Worm (Caenorhabditis elegans): ENCODE measurements around the gene lgc-55.

- TF ChIP-seq unc-62 (GFP tag; optimal IDR thresholded peaks at IDR 0.05) (no peak), bed-3 (GFP tag; optimal IDR thresholded peaks at IDR 0.05) (no peak), nhr-2 (tag; optimal IDR thresholded peaks at IDR 0.05) (no peak), lin-13 (tag; optimal IDR thresholded peaks at IDR 0.05) (no peak), nhr-237 (tag; optimal IDR thresholded peaks at IDR 0.05) (no peak), ztf-11 (tag; optimal IDR thresholded peaks at IDR 0.05) (no peak), nhr-12 (tag; optimal IDR thresholded peaks at IDR 0.05) (no peak), ces-1 (GFP tag; optimal IDR thresholded peaks at IDR 0.05) (no peak), flh-1 (GFP tag; optimal IDR thresholded peaks at IDR 0.05) (no peak), elt-1 (tag; optimal IDR thresholded peaks at IDR 0.05; ENCODE audit: borderline replicate concordance, insufficient read depth) (no peak), pha-4 (tag; optimal IDR thresholded peaks at IDR 0.05) (no peak)
These were observed 23.7 kb upstream of the lgc-55 start for ce11 chrV:19999100-19999499.

Data from whole organism, mixed stage, embryonic.